Worm (Caenorhabditis elegans) whole organism, L3 larva: ENCODE measurements around the gene F53A3.1.

Experiments
- ama-1 ChIP-seq: fragments of 150-350 bp; optimal IDR thresholded peaks from 2 replicates; lab custom pipeline; 2018
- daf-12 ChIP-seq: fragments of 150-350 bp; optimal IDR thresholded peaks from 2 replicates; lab custom pipeline; 2014; ENCODE audit warnings: missing biosample characterization, missing genetic modification reagents, missing genetic modification characterization
- egl-27 ChIP-seq: sonication (generic microtip); optimal IDR thresholded peaks from 4 replicates; lab custom pipeline; 2017; ENCODE audit warnings: missing biosample characterization, missing genetic modification reagents, missing genetic modification characterization
- elt-1 ChIP-seq: fragments of 150-350 bp; optimal IDR thresholded peaks from 2 replicates; lab custom pipeline; 2014; ENCODE audit warnings: missing biosample characterization, missing genetic modification characterization
- fkh-10 ChIP-seq: sonication (generic microtip); optimal IDR thresholded peaks from 2 replicates; lab custom pipeline; 2017; ENCODE audit warnings: missing biosample characterization, missing genetic modification reagents, missing genetic modification characterization
- jun-1 ChIP-seq: fragments of 150-350 bp; optimal IDR thresholded peaks from 2 replicates; lab custom pipeline; 2014; ENCODE audit warnings: missing biosample characterization, missing genetic modification reagents, missing genetic modification characterization
- nfya-1 ChIP-seq: sonication (generic microtip); optimal IDR thresholded peaks from 2 replicates; lab custom pipeline; 2017; ENCODE audit warnings: missing genetic modification characterization, mild to moderate bottlenecking, missing compliant biosample characterization, antibody characterized with exemption, moderate library complexity; ENCODE audit not compliant: insufficient read depth
- nhr-237 ChIP-seq: fragments of 150-350 bp; optimal IDR thresholded peaks from 2 replicates; lab custom pipeline; 2014; ENCODE audit warnings: missing biosample characterization, missing genetic modification characterization
- nhr-76 ChIP-seq: fragments of 150-350 bp; sonication (generic microtip); optimal IDR thresholded peaks from 5 replicates; lab custom pipeline; 2014; ENCODE audit warnings: missing biosample characterization, missing genetic modification characterization
- pha-4 ChIP-seq: fragments of 150-350 bp; optimal IDR thresholded peaks from 2 replicates; lab custom pipeline; 2014; ENCODE audit warnings: missing biosample characterization, missing genetic modification reagents, missing genetic modification characterization
- pqm-1 ChIP-seq: fragments of 150-350 bp; optimal IDR thresholded peaks from 2 replicates; lab custom pipeline; 2017; ENCODE audit warnings: missing biosample characterization, missing genetic modification characterization, inconsistent platforms
- unc-62 ChIP-seq: fragments of 150-350 bp; sonication (generic microtip); optimal IDR thresholded peaks from 4 replicates; lab custom pipeline; 2014; ENCODE audit warnings: missing biosample characterization, missing genetic modification reagents, missing genetic modification characterization
- zag-1 ChIP-seq: fragments of 150-350 bp; optimal IDR thresholded peaks from 2 replicates; lab custom pipeline; 2014; ENCODE audit warnings: missing biosample characterization, missing genetic modification characterization
- ztf-4 ChIP-seq: fragments of 150-350 bp; optimal IDR thresholded peaks from 2 replicates; lab custom pipeline; 2014; ENCODE audit warnings: missing biosample characterization, missing genetic modification characterization

DNA sequence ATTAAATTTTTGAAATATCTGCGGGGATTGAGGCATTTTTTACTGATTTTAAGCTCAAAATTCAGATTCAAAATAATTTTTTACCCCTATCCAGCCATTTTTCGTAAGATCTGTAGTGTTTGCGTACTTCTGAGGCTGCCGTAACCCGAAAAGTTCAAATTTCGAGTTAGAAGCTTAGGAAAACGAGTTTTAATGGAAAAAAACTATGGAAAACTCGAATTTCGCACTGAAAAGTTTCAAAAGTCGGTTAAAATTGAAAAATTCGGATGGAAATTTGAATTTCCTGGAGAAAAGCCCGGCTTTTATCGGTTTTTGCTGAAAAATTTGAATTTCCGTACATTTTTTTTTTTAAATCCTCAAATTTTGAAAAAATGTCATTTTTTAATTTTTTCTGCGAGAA lies 39.5 kb downstream of the F53A3.1 start:
- TF ChIP-seq nfya-1 (tag; lab: Kevin White, UChicago) = no peak
- no peak for TF ChIP-seq elt-1 (tag; lab: Kevin White, UChicago)
- no peak for TF ChIP-seq fkh-10 (GFP tag; lab: Kevin White, UChicago)
- no peak for TF ChIP-seq ztf-4 (tag; lab: Kevin White, UChicago)
- TF ChIP-seq nhr-237 (tag; lab: Kevin White, UChicago) = no peak
- no peak for TF ChIP-seq ama-1 (lab: Kevin White, UChicago)
- no peak for TF ChIP-seq jun-1 (tag; lab: Kevin White, UChicago)
- TF ChIP-seq zag-1 (tag; lab: Kevin White, UChicago) = no peak
- no peak for TF ChIP-seq egl-27 (tag; lab: Kevin White, UChicago)
- TF ChIP-seq daf-12 = no peak
- TF ChIP-seq pha-4 (tag; lab: Kevin White, UChicago) = no peak
- TF ChIP-seq pqm-1 (tag; lab: Kevin White, UChicago) = no peak
- no peak for TF ChIP-seq nhr-76
- no peak for TF ChIP-seq unc-62
